Worm (Caenorhabditis elegans): ENCODE results near the gene F09E5.14.

F09E5.14 gene

DNA sequence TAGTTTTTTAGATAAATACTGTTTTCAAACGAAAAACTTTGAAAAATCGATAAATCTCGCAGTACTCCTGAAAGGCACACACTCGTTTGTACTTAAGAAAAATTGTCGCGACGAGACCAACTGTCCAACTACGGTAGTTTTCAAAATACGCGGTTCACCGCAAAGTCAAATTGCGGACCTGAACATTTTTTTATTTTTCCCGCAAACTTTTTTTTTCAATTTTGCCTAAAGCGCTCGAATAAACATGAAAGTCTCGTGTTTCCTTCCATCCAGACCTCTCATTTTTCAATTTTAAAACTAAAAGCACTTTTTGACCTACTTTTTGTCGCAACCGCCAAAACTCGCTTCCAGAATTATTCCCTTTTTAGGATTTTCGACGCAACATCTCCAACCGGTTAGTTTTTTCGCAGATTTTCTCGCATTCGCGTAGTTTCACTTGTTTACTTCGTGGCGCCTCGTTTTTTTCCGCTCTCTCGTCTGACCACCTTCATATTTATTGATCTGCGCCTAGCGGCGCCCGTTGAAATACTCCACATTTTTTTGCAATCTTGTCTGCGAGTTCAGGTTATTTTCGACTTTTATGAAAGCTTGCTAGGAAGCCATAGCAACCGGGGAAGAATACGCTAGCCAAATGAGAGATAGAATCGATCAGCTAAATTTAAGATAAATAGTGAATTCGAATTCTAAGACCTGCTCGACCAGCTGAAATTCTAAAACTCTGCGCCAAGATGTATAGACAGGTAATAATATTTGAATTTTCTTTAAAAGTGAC is 33.0 kb upstream of the F09E5.14 start, which contains the start of gene prdx-2:
prdx-2 (plus strand) TSS at position 729 of the 772 bp plus-strand sequence.
- TF ChIP-seq ceh-39 (tag; optimal IDR thresholded peaks at IDR 0.05) (no peak), drap-1 (GFP tag; optimal IDR thresholded peaks at IDR 0.05) (no peak), nhr-12 (tag; optimal IDR thresholded peaks at IDR 0.05) (no peak), blmp-1 (tag; optimal IDR thresholded peaks at IDR 0.05) (no peak), lsy-2 (tag; optimal IDR thresholded peaks at IDR 0.05) (peak; percentile 70), sem-2 (GFP tag; optimal IDR thresholded peaks at IDR 0.05) (no peak), ces-1 (GFP tag; optimal IDR thresholded peaks at IDR 0.05) (no peak), lin-13 (tag; optimal IDR thresholded peaks at IDR 0.05) (no peak), snpc-4 (tag; optimal IDR thresholded peaks at IDR 0.05) (no peak)

DNA sequence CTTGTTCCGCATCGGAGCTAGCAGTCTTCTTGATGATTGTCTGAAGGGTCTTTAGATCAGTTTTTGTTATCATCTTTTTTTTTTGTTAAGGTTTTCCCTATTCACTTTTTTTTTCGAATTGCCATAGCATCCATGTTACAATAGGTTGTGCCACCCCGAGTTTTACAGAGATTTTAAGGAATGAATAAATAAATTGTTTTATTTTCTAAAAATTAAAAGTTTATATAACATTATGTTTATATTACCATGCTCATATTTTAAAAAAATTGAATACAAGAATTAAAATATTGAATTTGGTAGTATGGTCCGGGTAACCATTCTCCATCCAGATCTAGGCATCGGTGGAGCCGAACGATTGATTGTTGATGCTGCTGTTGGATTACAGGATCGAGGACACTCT is 30.3 kb upstream of the F09E5.14 start, which contains the start of gene algn-2:
algn-2 (plus strand) TSS at position 301 of the 400 bp plus-strand sequence.
- TF ChIP-seq lin-13 (tag; optimal IDR thresholded peaks at IDR 0.05) (no peak), ham-2 (GFP tag; optimal IDR thresholded peaks at IDR 0.05) (no peak), ceh-39 (tag; optimal IDR thresholded peaks at IDR 0.05) (no peak), snpc-4 (tag; optimal IDR thresholded peaks at IDR 0.05) (no peak), ces-1 (GFP tag; optimal IDR thresholded peaks at IDR 0.05) (no peak), nhr-2 (tag; optimal IDR thresholded peaks at IDR 0.05) (no peak), flh-1 (GFP tag; optimal IDR thresholded peaks at IDR 0.05) (no peak), unc-62 (GFP tag; optimal IDR thresholded peaks at IDR 0.05) (no peak), unc-39 (tag; optimal IDR thresholded peaks at IDR 0.05) (no peak), drap-1 (GFP tag; optimal IDR thresholded peaks at IDR 0.05) (no peak), mab-5 (tag; optimal IDR thresholded peaks at IDR 0.05) (no peak), mls-2 (tag; optimal IDR thresholded peaks at IDR 0.05) (no peak), zip-8 (tag; optimal IDR thresholded peaks at IDR 0.05) (no peak), hlh-1 (tag; optimal IDR thresholded peaks at IDR 0.05) (no peak), sem-2 (GFP tag; optimal IDR thresholded peaks at IDR 0.05) (no peak), ceh-43 (GFP tag; optimal IDR thresholded peaks at IDR 0.05) (no peak), blmp-1 (tag; optimal IDR thresholded peaks at IDR 0.05) (no peak), tbx-8 (GFP tag; optimal IDR thresholded peaks at IDR 0.05) (no peak), lsy-2 (tag; optimal IDR thresholded peaks at IDR 0.05) (no peak), elt-3 (tag; optimal IDR thresholded peaks at IDR 0.05) (no peak)

ce11 chrII:5373275-5374047 is 28.8 kb upstream of the F09E5.14 start, which contains the start of the genes agt-2 and F09E5.3:
agt-2 (minus strand) TSS chrII:5373827.
F09E5.3 (plus strand) TSS chrII:5373997.
- TF ChIP-seq lin-13 (tag; optimal IDR thresholded peaks at IDR 0.05), result peak; percentile 90
- no peak for TF ChIP-seq tbx-8 (GFP tag; optimal IDR thresholded peaks at IDR 0.05)
- no peak for TF ChIP-seq unc-39 (tag; optimal IDR thresholded peaks at IDR 0.05)
- peak; percentile 17 for TF ChIP-seq mls-2 (tag; optimal IDR thresholded peaks at IDR 0.05)
- TF ChIP-seq ztf-11 (tag; optimal IDR thresholded peaks at IDR 0.05), result peak; percentile 53
- TF ChIP-seq nhr-76 (tag; optimal IDR thresholded peaks at IDR 0.05), result no peak
- peak; percentile 3 for TF ChIP-seq blmp-1 (tag; optimal IDR thresholded peaks at IDR 0.05)
- TF ChIP-seq ces-1 (GFP tag; optimal IDR thresholded peaks at IDR 0.05), result peak; percentile 74
- TF ChIP-seq elt-1 (tag; optimal IDR thresholded peaks at IDR 0.05; ENCODE audit: borderline replicate concordance, insufficient read depth), result no peak
- TF ChIP-seq M03D4.4 (tag; optimal IDR thresholded peaks at IDR 0.05), result peak; percentile 9
- peak; percentile 26 for TF ChIP-seq unc-62 (GFP tag; optimal IDR thresholded peaks at IDR 0.05)
- TF ChIP-seq nhr-28 (tag; optimal IDR thresholded peaks at IDR 0.05), result no peak
- TF ChIP-seq mab-5 (tag; optimal IDR thresholded peaks at IDR 0.05), result no peak
- TF ChIP-seq nhr-237 (tag; optimal IDR thresholded peaks at IDR 0.05), result peak; percentile 77
- no peak for TF ChIP-seq bed-3 (GFP tag; optimal IDR thresholded peaks at IDR 0.05)
- no peak for TF ChIP-seq nhr-12 (tag; optimal IDR thresholded peaks at IDR 0.05)
- peak; percentile 36 for TF ChIP-seq cnd-1 (tag; optimal IDR thresholded peaks at IDR 0.05)
- peak; percentile 71 for TF ChIP-seq sptf-1 (tag; optimal IDR thresholded peaks at IDR 0.05)
- TF ChIP-seq ceh-43 (GFP tag; optimal IDR thresholded peaks at IDR 0.05), result no peak
- TF ChIP-seq snpc-4 (tag; optimal IDR thresholded peaks at IDR 0.05), result no peak
- TF ChIP-seq hlh-1 (tag; optimal IDR thresholded peaks at IDR 0.05), result peak; percentile 37
- TF ChIP-seq zip-8 (tag; optimal IDR thresholded peaks at IDR 0.05), result no peak
- peak; percentile 53 for TF ChIP-seq drap-1 (GFP tag; optimal IDR thresholded peaks at IDR 0.05)
- TF ChIP-seq lsy-2 (tag; optimal IDR thresholded peaks at IDR 0.05), result peak; percentile 89
- peak; percentile 68 for TF ChIP-seq ceh-39 (tag; optimal IDR thresholded peaks at IDR 0.05)
- no peak for TF ChIP-seq ham-2 (GFP tag; optimal IDR thresholded peaks at IDR 0.05)
- no peak for TF ChIP-seq flh-1 (GFP tag; optimal IDR thresholded peaks at IDR 0.05)
- peak; percentile 13 for TF ChIP-seq nhr-2 (tag; optimal IDR thresholded peaks at IDR 0.05)
- peak; percentile 90 for TF ChIP-seq mep-1 (tag; optimal IDR thresholded peaks at IDR 0.05)
- TF ChIP-seq pha-4 (tag; optimal IDR thresholded peaks at IDR 0.05), result peak; percentile 95
- TF ChIP-seq unc-120 (tag; optimal IDR thresholded peaks at IDR 0.05; ENCODE audit: poor library complexity, severe bottlenecking), result no peak
- TF ChIP-seq ceh-83 (GFP tag; optimal IDR thresholded peaks at IDR 0.05), result peak; percentile 47
- no peak for TF ChIP-seq sem-2 (GFP tag; optimal IDR thresholded peaks at IDR 0.05)
- no peak for TF ChIP-seq elt-3 (tag; optimal IDR thresholded peaks at IDR 0.05)
- no peak for TF ChIP-seq lin-32 (GFP tag; optimal IDR thresholded peaks at IDR 0.05)

Measured in whole organism, mixed stage, embryonic.